Fruit fly (Drosophila melanogaster) whole organism, wandering third instar larva: ENCODE data around the gene chp.
A peak's percentile ranks its signal among the peaks of the same experiment; 100 is the strongest.

ENCODE experiments used
- Abd-B ChIP-seq: fragments of >200 bp; optimal IDR thresholded peaks from 2 replicates; lab custom pipeline; 2017; ENCODE audit warnings: missing biosample characterization, missing genetic modification characterization
- CG32264 ChIP-seq: fragments of 200-800 bp; sonication (Bioruptor generic); optimal IDR thresholded peaks from 2 replicates; lab custom pipeline; 2016; ENCODE audit warnings: missing biosample characterization, missing genetic modification characterization
- CG9705 ChIP-seq: fragments of 200-800 bp; sonication (Bioruptor generic); optimal IDR thresholded peaks from 2 replicates; lab custom pipeline; 2018; ENCODE audit warnings: missing biosample characterization, mild to moderate bottlenecking, missing genetic modification characterization
- CrebA ChIP-seq: fragments of 200-800 bp; sonication (Bioruptor generic); optimal IDR thresholded peaks from 2 replicates; lab custom pipeline; 2016; ENCODE audit warnings: missing biosample characterization, mild to moderate bottlenecking, missing genetic modification characterization, borderline replicate concordance
- Dfd ChIP-seq: fragments of >200 bp; optimal IDR thresholded peaks from 2 replicates; lab custom pipeline; 2017; ENCODE audit warnings: missing biosample characterization, missing genetic modification characterization
- Dif ChIP-seq: fragments of 200-275, 200-300 bp; sonication (Bioruptor generic); optimal IDR thresholded peaks from 2 replicates; lab custom pipeline; 2018; ENCODE audit warnings: missing biosample characterization, missing genetic modification characterization; ENCODE audit not compliant: partially characterized antibody
- GATAd ChIP-seq: sonication (Bioruptor generic); optimal IDR thresholded peaks from 2 replicates; lab custom pipeline; 2016; ENCODE audit warnings: missing biosample characterization, missing genetic modification characterization
- HLH106 ChIP-seq: fragments of 200-800 bp; optimal IDR thresholded peaks from 3 replicates; lab custom pipeline; 2019; ENCODE audit warnings: missing biosample characterization, mild to moderate bottlenecking, missing genetic modification characterization, moderate library complexity
- Hnf4 ChIP-seq: fragments of 200-800 bp; sonication (Bioruptor generic); optimal IDR thresholded peaks from 2 replicates; lab custom pipeline; 2016; ENCODE audit warnings: missing biosample characterization, mild to moderate bottlenecking, missing genetic modification characterization
- Hr78 ChIP-seq: fragments of >200 bp; optimal IDR thresholded peaks from 2 replicates; lab custom pipeline; 2017; ENCODE audit warnings: missing biosample characterization, missing genetic modification characterization
- Hr83 ChIP-seq: fragments of 200-300 bp; sonication (Bioruptor generic); optimal IDR thresholded peaks from 2 replicates; lab custom pipeline; 2016; ENCODE audit warnings: missing biosample characterization, mild to moderate bottlenecking, missing genetic modification characterization, moderate library complexity; ENCODE audit not compliant: poor library complexity, severe bottlenecking
- Jra ChIP-seq: sonication (Bioruptor generic); optimal IDR thresholded peaks from 2 replicates; lab custom pipeline; 2016; ENCODE audit warnings: missing biosample characterization, missing genetic modification characterization
- Mio ChIP-seq: sonication (Bioruptor generic); optimal IDR thresholded peaks from 2 replicates; lab custom pipeline; 2016; ENCODE audit warnings: missing biosample characterization, missing genetic modification characterization
- Myc ChIP-seq: fragments of >200 bp; optimal IDR thresholded peaks from 2 replicates; lab custom pipeline; 2017
- N ChIP-seq: fragments of >200 bp; optimal IDR thresholded peaks from 2 replicates; lab custom pipeline; 2018; ENCODE audit warnings: missing biosample characterization, missing external identifiers, missing genetic modification characterization
- OdsH ChIP-seq: fragments of 200-800 bp; sonication (Bioruptor generic); optimal IDR thresholded peaks from 2 replicates; lab custom pipeline; 2016; ENCODE audit warnings: missing biosample characterization, mild to moderate bottlenecking, missing genetic modification characterization
- Rel ChIP-seq, 2 experiments: fragments of 200-800 bp; sonication (Bioruptor generic) in 1 of 2; optimal IDR thresholded peaks; 2 replicates in 1 of 2; 3 replicates in 1 of 2; lab custom pipeline; 2016 to 2019; ENCODE audit warnings: mild to moderate bottlenecking in 2 of 2, missing biosample characterization in 2 of 2, missing genetic modification characterization in 2 of 2, moderate library complexity in 1 of 2
- Sp1 ChIP-seq: fragments of 200-800 bp; sonication (Bioruptor generic); optimal IDR thresholded peaks from 3 replicates; lab custom pipeline; 2019; ENCODE audit warnings: missing biosample characterization, mild to moderate bottlenecking, missing genetic modification characterization, moderate library complexity
- Vsx2 ChIP-seq: fragments of 200-300, 225-300 bp; sonication (Bioruptor generic); optimal IDR thresholded peaks from 2 replicates; lab custom pipeline; 2018; ENCODE audit warnings: missing biosample characterization, missing genetic modification characterization; ENCODE audit not compliant: partially characterized antibody
- br ChIP-seq: fragments of 200-800 bp; sonication (Bioruptor generic); optimal IDR thresholded peaks from 2 replicates; lab custom pipeline; 2016; ENCODE audit warnings: missing biosample characterization, missing genetic modification characterization
- brk ChIP-seq: fragments of 200-800 bp; sonication (Bioruptor generic); optimal IDR thresholded peaks from 2 replicates; lab custom pipeline; 2016; ENCODE audit warnings: missing biosample characterization, mild to moderate bottlenecking, missing genetic modification characterization
- dl ChIP-seq, 2 experiments: fragments of 175-275, 200-275 bp in 1 of 2; fragments of 200-275 bp in 1 of 2; sonication (Bioruptor generic); optimal IDR thresholded peaks; lab custom pipeline; 2018; ENCODE audit warnings: mild to moderate bottlenecking in 2 of 2, missing biosample characterization in 2 of 2, missing genetic modification characterization in 2 of 2, moderate library complexity in 2 of 2; ENCODE audit not compliant: partially characterized antibody in 2 of 2, insufficient read depth in 1 of 2
- dmrt93B ChIP-seq: fragments of 200-800 bp; sonication (Bioruptor generic); optimal IDR thresholded peaks from 2 replicates; lab custom pipeline; 2018; ENCODE audit warnings: missing biosample characterization, mild to moderate bottlenecking, missing genetic modification characterization
- dsf ChIP-seq: sonication (Bioruptor generic); optimal IDR thresholded peaks from 2 replicates; lab custom pipeline; 2016; ENCODE audit warnings: missing biosample characterization, missing genetic modification characterization, borderline replicate concordance
- ey ChIP-seq: fragments of 200-800 bp; sonication (Bioruptor generic); optimal IDR thresholded peaks from 2 replicates; lab custom pipeline; 2016; ENCODE audit warnings: missing biosample characterization, missing genetic modification characterization
- foxo ChIP-seq, 2 experiments: fragments of 200-800 bp; sonication (Bioruptor generic); optimal IDR thresholded peaks; 2 replicates in 1 of 2; 3 replicates in 1 of 2; lab custom pipeline; 2016 to 2017; ENCODE audit warnings: missing biosample characterization in 2 of 2, missing genetic modification characterization in 2 of 2
- fru ChIP-seq: fragments of 200-800 bp; sonication (Bioruptor generic); optimal IDR thresholded peaks from 3 replicates; lab custom pipeline; 2016; ENCODE audit warnings: missing biosample characterization, mild to moderate bottlenecking, missing genetic modification characterization
- h ChIP-seq: fragments of 200-800 bp; sonication (Bioruptor generic); optimal IDR thresholded peaks from 3 replicates; lab custom pipeline; 2016; ENCODE audit warnings: missing biosample characterization, mild to moderate bottlenecking, missing genetic modification characterization
- jim ChIP-seq: fragments of 175-275, 200-325 bp; sonication (Bioruptor generic); optimal IDR thresholded peaks from 2 replicates; lab custom pipeline; 2016; ENCODE audit warnings: missing biosample characterization, mild to moderate bottlenecking, missing genetic modification characterization
- lola ChIP-seq: fragments of >200 bp; optimal IDR thresholded peaks from 2 replicates; lab custom pipeline; 2017; ENCODE audit warnings: missing biosample characterization, missing genetic modification characterization
- pan ChIP-seq: fragments of >200 bp; optimal IDR thresholded peaks from 2 replicates; lab custom pipeline; 2017
- psq ChIP-seq: fragments of 200-800 bp; sonication (Bioruptor generic); optimal IDR thresholded peaks from 3 replicates; lab custom pipeline; 2017; ENCODE audit warnings: missing biosample characterization, mild to moderate bottlenecking, missing genetic modification characterization, moderate library complexity
- rgr ChIP-seq: fragments of 200-800 bp; sonication (Bioruptor generic); optimal IDR thresholded peaks from 3 replicates; lab custom pipeline; 2016; ENCODE audit warnings: missing biosample characterization, mild to moderate bottlenecking, missing genetic modification characterization
- sage ChIP-seq: fragments of 200-800 bp; sonication (Bioruptor generic); optimal IDR thresholded peaks from 2 replicates; lab custom pipeline; 2016; ENCODE audit warnings: missing biosample characterization, mild to moderate bottlenecking, missing genetic modification characterization
- sv ChIP-seq: fragments of 200-800 bp; sonication (Bioruptor generic); optimal IDR thresholded peaks from 3 replicates; lab custom pipeline; 2016; ENCODE audit warnings: missing biosample characterization, missing genetic modification characterization
- tai ChIP-seq: sonication (Bioruptor generic); optimal IDR thresholded peaks from 2 replicates; lab custom pipeline; 2016; ENCODE audit warnings: missing biosample characterization, missing genetic modification characterization
- usp ChIP-seq: fragments of >200 bp; optimal IDR thresholded peaks from 2 replicates; lab custom pipeline; 2017; ENCODE audit warnings: missing biosample characterization, missing genetic modification characterization
- woc ChIP-seq: sonication (Bioruptor generic); optimal IDR thresholded peaks from 2 replicates; lab custom pipeline; 2016; ENCODE audit warnings: missing biosample characterization, mild to moderate bottlenecking, missing genetic modification characterization

Gene chp

dm6 chr3R:31232236-31232635, 21.7 kb upstream of the chp start, which contains the start of gene CG15563:
Gene CG15563, minus strand, starts transcription at chr3R:31232336.
- TF ChIP-seq dl (GFP tag; optimal IDR thresholded peaks at IDR 0.05; lab: Kevin White, UChicago; ENCODE audit: insufficient read depth in 1 of 2, partially characterized antibody in 2 of 2) (no peak), N (GFP tag; lab: Kevin White, UChicago) (no peak), Vsx2 (GFP tag; lab: Kevin White, UChicago) (no peak), Hnf4 (no peak), psq (GFP tag; lab: Kevin White, UChicago) (no peak), foxo (GFP tag; optimal IDR thresholded peaks at IDR 0.05; lab: Kevin White, UChicago) (no peak), CG9705 (GFP tag; lab: Kevin White, UChicago) (no peak), HLH106 (tag; lab: Kevin White, UChicago) (no peak), sage (GFP tag; lab: Kevin White, UChicago) (no peak), br (GFP tag; lab: Kevin White, UChicago) (no peak), Hr83 (no peak), Sp1 (GFP tag; lab: Kevin White, UChicago) (no peak), Dfd (no peak), woc (GFP tag; lab: Kevin White, UChicago) (no peak), jim (GFP tag; lab: Kevin White, UChicago) (no peak), lola (GFP tag; lab: Kevin White, UChicago) (no peak), Hr78 (no peak), CG32264 (GFP tag; lab: Kevin White, UChicago) (no peak)

dm6 chr3R:31231134-31231533, 20.6 kb upstream of the chp start:
- TF ChIP-seq Myc: peak; percentile 63
- TF ChIP-seq jim (GFP tag; lab: Kevin White, UChicago): no peak
- no peak for TF ChIP-seq woc (GFP tag; lab: Kevin White, UChicago)
- TF ChIP-seq Hr78: no peak
- TF ChIP-seq Sp1 (GFP tag; lab: Kevin White, UChicago): no peak

DNA sequence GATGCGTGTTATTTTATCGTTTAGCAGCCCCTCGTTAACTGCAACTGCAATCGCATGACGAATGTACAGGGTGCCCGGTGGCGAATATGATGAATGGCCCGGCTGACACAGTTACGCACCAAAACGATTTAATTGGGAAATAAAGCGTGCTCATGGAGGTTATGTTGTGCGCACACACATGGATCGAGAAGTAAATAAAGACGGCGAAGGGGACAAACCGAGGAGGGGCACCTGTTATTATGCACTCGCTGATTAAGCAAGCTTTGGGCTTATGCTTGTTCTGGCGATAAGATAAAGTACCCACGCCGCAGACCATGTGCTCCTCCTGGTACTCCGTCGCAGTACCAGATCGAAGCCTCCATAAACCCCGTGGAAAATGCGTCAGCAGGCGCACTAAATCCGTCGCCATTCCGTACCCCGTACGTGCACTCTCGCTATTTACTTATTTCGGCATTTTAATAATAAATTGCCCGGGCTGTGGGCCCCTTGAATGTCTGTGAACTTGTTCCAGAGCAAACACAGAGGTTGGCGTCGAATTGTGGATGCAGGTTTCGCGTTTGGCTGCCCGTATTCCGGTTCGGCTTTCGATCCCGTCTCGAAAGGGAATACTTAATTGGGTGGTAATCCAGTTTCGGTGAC, 14.6 kb upstream of the chp start:
- TF ChIP-seq psq (GFP tag; lab: Kevin White, UChicago): peak; percentile 58
- peak; percentile 66 for TF ChIP-seq Hr83
- peak; percentile 80 for TF ChIP-seq fru (GFP tag; lab: Kevin White, UChicago)
- no peak for TF ChIP-seq pan (lab: Kevin White, UChicago)
- TF ChIP-seq tai (GFP tag; lab: Kevin White, UChicago): no peak
- no peak for TF ChIP-seq Myc
- no peak for TF ChIP-seq Vsx2 (GFP tag; lab: Kevin White, UChicago)
- TF ChIP-seq lola (GFP tag; lab: Kevin White, UChicago): no peak
- no peak for TF ChIP-seq sv (GFP tag; lab: Kevin White, UChicago)
- peak in 1 of 2 experiments; percentile 74 for TF ChIP-seq foxo (GFP tag; optimal IDR thresholded peaks at IDR 0.05; lab: Kevin White, UChicago)
- TF ChIP-seq CrebA (GFP tag; lab: Kevin White, UChicago): no peak
- no peak for TF ChIP-seq dsf (GFP tag; lab: Kevin White, UChicago)
- peak; percentile 46 for TF ChIP-seq Hnf4
- no peak for TF ChIP-seq Rel (GFP tag; optimal IDR thresholded peaks at IDR 0.05; lab: Kevin White, UChicago)
- TF ChIP-seq Rel (tag; optimal IDR thresholded peaks at IDR 0.05; lab: Kevin White, UChicago): peak; percentile 59
- TF ChIP-seq dl (GFP tag; optimal IDR thresholded peaks at IDR 0.05; lab: Kevin White, UChicago; ENCODE audit: insufficient read depth in 1 of 2, partially characterized antibody in 2 of 2): no peak
- TF ChIP-seq Hr78: no peak
- TF ChIP-seq Jra (GFP tag; lab: Kevin White, UChicago): peak; percentile 71
- peak; percentile 80 for TF ChIP-seq rgr (GFP tag; lab: Kevin White, UChicago)
- no peak for TF ChIP-seq Mio
- TF ChIP-seq Dif (GFP tag; lab: Kevin White, UChicago): no peak
- no peak for TF ChIP-seq usp (GFP tag; lab: Kevin White, UChicago)
- no peak for TF ChIP-seq woc (GFP tag; lab: Kevin White, UChicago)
- TF ChIP-seq CG9705 (GFP tag; lab: Kevin White, UChicago): no peak
- TF ChIP-seq h (GFP tag; lab: Kevin White, UChicago): peak; percentile 79
- TF ChIP-seq GATAd (GFP tag; lab: Kevin White, UChicago): no peak
- TF ChIP-seq brk (GFP tag; lab: Kevin White, UChicago): peak; percentile 64
- peak; percentile 25 for TF ChIP-seq sage (GFP tag; lab: Kevin White, UChicago)
- TF ChIP-seq br (GFP tag; lab: Kevin White, UChicago): peak; percentile 72
- peak; percentile 63 for TF ChIP-seq HLH106 (tag; lab: Kevin White, UChicago)
- TF ChIP-seq ey (GFP tag; lab: Kevin White, UChicago): peak; percentile 76
- TF ChIP-seq CG32264 (GFP tag; lab: Kevin White, UChicago): no peak
- TF ChIP-seq N (GFP tag; lab: Kevin White, UChicago): no peak
- no peak for TF ChIP-seq Abd-B (GFP tag; lab: Kevin White, UChicago)
- TF ChIP-seq Sp1 (GFP tag; lab: Kevin White, UChicago): peak; percentile 56
- no peak for TF ChIP-seq jim (GFP tag; lab: Kevin White, UChicago)
- TF ChIP-seq OdsH (GFP tag; lab: Kevin White, UChicago): peak; percentile 26
- TF ChIP-seq dmrt93B (GFP tag; lab: Kevin White, UChicago): peak; percentile 22
